Worm (Caenorhabditis elegans) whole organism, L3 larva: ENCODE data around the gene xbx-9.

ENCODE experiments used
- aly-2 ChIP-seq: fragments of 150-350 bp; optimal IDR thresholded peaks from 2 replicates; lab custom pipeline; 2014; ENCODE audit warnings: missing biosample characterization, missing genetic modification characterization
- ceh-16 ChIP-seq: sonication (generic microtip); optimal IDR thresholded peaks from 2 replicates; lab custom pipeline; 2017; ENCODE audit warnings: missing biosample characterization, missing genetic modification characterization
- ceh-28 ChIP-seq: fragments of 150-350 bp; optimal IDR thresholded peaks from 2 replicates; lab custom pipeline; 2014; ENCODE audit warnings: missing biosample characterization, missing genetic modification reagents, missing genetic modification characterization
- ceh-82 ChIP-seq: fragments of 150-350 bp; optimal IDR thresholded peaks from 2 replicates; lab custom pipeline; 2014; ENCODE audit warnings: missing biosample characterization, missing genetic modification characterization
- daf-12 ChIP-seq: fragments of 150-350 bp; optimal IDR thresholded peaks from 2 replicates; lab custom pipeline; 2014; ENCODE audit warnings: missing biosample characterization, missing genetic modification reagents, missing genetic modification characterization
- egl-27 ChIP-seq: sonication (generic microtip); optimal IDR thresholded peaks from 4 replicates; lab custom pipeline; 2017; ENCODE audit warnings: missing biosample characterization, missing genetic modification reagents, missing genetic modification characterization
- egl-5 ChIP-seq: fragments of 150-350 bp; optimal IDR thresholded peaks from 2 replicates; lab custom pipeline; 2017; ENCODE audit warnings: missing biosample characterization, missing genetic modification reagents, missing genetic modification characterization, inconsistent platforms
- elt-1 ChIP-seq: fragments of 150-350 bp; optimal IDR thresholded peaks from 2 replicates; lab custom pipeline; 2014; ENCODE audit warnings: missing biosample characterization, missing genetic modification characterization
- elt-2 ChIP-seq: sonication (generic microtip); optimal IDR thresholded peaks from 2 replicates; lab custom pipeline; 2016; ENCODE audit warnings: missing genetic modification reagents, mild to moderate bottlenecking, missing genetic modification characterization, missing compliant biosample characterization
- elt-3 ChIP-seq, 3 experiments: fragments of 150-350 bp in 1 of 3; sonication (generic microtip) in 2 of 3; optimal IDR thresholded peaks; 2 replicates in 2 of 3; 4 replicates in 1 of 3; lab custom pipeline; 2014 to 2017; ENCODE audit warnings: missing biosample characterization in 3 of 3, missing genetic modification characterization in 3 of 3
- fkh-10 ChIP-seq: sonication (generic microtip); optimal IDR thresholded peaks from 2 replicates; lab custom pipeline; 2017; ENCODE audit warnings: missing biosample characterization, missing genetic modification reagents, missing genetic modification characterization
- fos-1 ChIP-seq: fragments of 150-350 bp; optimal IDR thresholded peaks from 2 replicates; lab custom pipeline; 2014; ENCODE audit warnings: missing biosample characterization, missing genetic modification characterization
- hmg-11 ChIP-seq: sonication (generic microtip); optimal IDR thresholded peaks from 2 replicates; lab custom pipeline; 2016; ENCODE audit warnings: missing genetic modification characterization, missing compliant biosample characterization
- jun-1 ChIP-seq: fragments of 150-350 bp; optimal IDR thresholded peaks from 2 replicates; lab custom pipeline; 2014; ENCODE audit warnings: missing biosample characterization, missing genetic modification reagents, missing genetic modification characterization
- lin-15B ChIP-seq: fragments of 150-350 bp; optimal IDR thresholded peaks from 2 replicates; lab custom pipeline; 2014; ENCODE audit warnings: missing biosample characterization, missing genetic modification characterization
- lin-39 ChIP-seq: fragments of 150-350 bp; optimal IDR thresholded peaks from 2 replicates; lab custom pipeline; 2018; ENCODE audit warnings: missing biosample characterization, missing genetic modification reagents, missing genetic modification characterization
- lsy-12 ChIP-seq: sonication (generic microtip); optimal IDR thresholded peaks from 2 replicates; lab custom pipeline; 2016; ENCODE audit warnings: mild to moderate bottlenecking, missing genetic modification characterization, missing compliant biosample characterization
- mdl-1 ChIP-seq: fragments of 150-350 bp; optimal IDR thresholded peaks from 2 replicates; lab custom pipeline; 2014; ENCODE audit warnings: missing biosample characterization, missing genetic modification characterization
- mml-1 ChIP-seq: fragments of 150-350 bp; sonication (generic microtip); optimal IDR thresholded peaks from 3 replicates; lab custom pipeline; 2014; ENCODE audit warnings: missing biosample characterization, missing genetic modification characterization
- nfya-1 ChIP-seq: sonication (generic microtip); optimal IDR thresholded peaks from 2 replicates; lab custom pipeline; 2017; ENCODE audit warnings: missing genetic modification characterization, mild to moderate bottlenecking, missing compliant biosample characterization, antibody characterized with exemption, moderate library complexity; ENCODE audit not compliant: insufficient read depth
- nhr-237 ChIP-seq: fragments of 150-350 bp; optimal IDR thresholded peaks from 2 replicates; lab custom pipeline; 2014; ENCODE audit warnings: missing biosample characterization, missing genetic modification characterization
- nhr-43 ChIP-seq: sonication (generic microtip); optimal IDR thresholded peaks from 2 replicates; lab custom pipeline; 2016; ENCODE audit warnings: mild to moderate bottlenecking, missing genetic modification characterization, missing compliant biosample characterization; ENCODE audit not compliant: poor library complexity, severe bottlenecking
- nhr-67 ChIP-seq: fragments of 150-350 bp; optimal IDR thresholded peaks from 2 replicates; lab custom pipeline; 2014; ENCODE audit warnings: missing biosample characterization, missing genetic modification characterization
- nhr-76 ChIP-seq: fragments of 150-350 bp; sonication (generic microtip); optimal IDR thresholded peaks from 5 replicates; lab custom pipeline; 2014; ENCODE audit warnings: missing biosample characterization, missing genetic modification characterization
- nhr-77 ChIP-seq: fragments of 150-350 bp; optimal IDR thresholded peaks from 2 replicates; lab custom pipeline; 2014; ENCODE audit warnings: missing biosample characterization, missing genetic modification characterization
- pha-4 ChIP-seq: fragments of 150-350 bp; optimal IDR thresholded peaks from 2 replicates; lab custom pipeline; 2014; ENCODE audit warnings: missing biosample characterization, missing genetic modification reagents, missing genetic modification characterization
- pqm-1 ChIP-seq: fragments of 150-350 bp; optimal IDR thresholded peaks from 2 replicates; lab custom pipeline; 2017; ENCODE audit warnings: missing biosample characterization, missing genetic modification characterization, inconsistent platforms
- sea-2 ChIP-seq: fragments of 150-350 bp; sonication (generic microtip); optimal IDR thresholded peaks from 4 replicates; lab custom pipeline; 2014; ENCODE audit warnings: missing biosample characterization, missing genetic modification reagents, missing genetic modification characterization
- skn-1 ChIP-seq: fragments of 150-350 bp; optimal IDR thresholded peaks from 2 replicates; lab custom pipeline; 2014; ENCODE audit warnings: missing biosample characterization, missing genetic modification characterization
- snpc-4 ChIP-seq: fragments of 150-350 bp; optimal IDR thresholded peaks from 2 replicates; lab custom pipeline; 2014; ENCODE audit warnings: missing biosample characterization, missing genetic modification characterization
- tbx-2 ChIP-seq: sonication (generic microtip); optimal IDR thresholded peaks from 2 replicates; lab custom pipeline; 2016; ENCODE audit warnings: mild to moderate bottlenecking, missing genetic modification characterization, missing compliant biosample characterization
- unc-62 ChIP-seq: fragments of 150-350 bp; sonication (generic microtip); optimal IDR thresholded peaks from 4 replicates; lab custom pipeline; 2014; ENCODE audit warnings: missing biosample characterization, missing genetic modification reagents, missing genetic modification characterization
- zag-1 ChIP-seq: fragments of 150-350 bp; optimal IDR thresholded peaks from 2 replicates; lab custom pipeline; 2014; ENCODE audit warnings: missing biosample characterization, missing genetic modification characterization
- ztf-11 ChIP-seq: fragments of 150-350 bp; optimal IDR thresholded peaks from 2 replicates; lab custom pipeline; 2014; ENCODE audit warnings: missing biosample characterization, missing genetic modification characterization

The xbx-9 gene

ce11 chrV:12729220-12729619, 4.8 kb upstream of the xbx-9 start, which contains the start of gene R11D1.10:
TSS of gene R11D1.10 (plus strand) at chrV:12729520.
- no peak for TF ChIP-seq fos-1 (tag; lab: Kevin White, UChicago)
- TF ChIP-seq nhr-76 = no peak
- TF ChIP-seq skn-1 (tag; lab: Kevin White, UChicago) = no peak
- TF ChIP-seq tbx-2 = no peak
- no peak for TF ChIP-seq elt-2 (tag; lab: Kevin White, UChicago)
- TF ChIP-seq nhr-43 (tag; lab: Kevin White, UChicago) = no peak
- TF ChIP-seq zag-1 (tag; lab: Kevin White, UChicago) = no peak
- no peak for TF ChIP-seq elt-3 (tag; optimal IDR thresholded peaks at IDR 0.05; lab: Kevin White, UChicago)

- TF ChIP-seq ztf-11 (tag; lab: Kevin White, UChicago) = no peak
- TF ChIP-seq unc-62 (GFP tag; lab: Kevin White, UChicago) = no peak
- TF ChIP-seq ceh-16 (tag; lab: Kevin White, UChicago) = no peak
- no peak for TF ChIP-seq jun-1
- TF ChIP-seq mml-1 (tag; lab: Kevin White, UChicago) = no peak
- TF ChIP-seq elt-2 (tag; lab: Kevin White, UChicago) = peak; percentile 87
- no peak for TF ChIP-seq skn-1 (tag; lab: Kevin White, UChicago)
- peak; percentile 23 for TF ChIP-seq pha-4 (tag; lab: Kevin White, UChicago)
- TF ChIP-seq pqm-1 = peak; percentile 77
- TF ChIP-seq sea-2 (GFP tag; lab: Kevin White, UChicago) = no peak
- no peak for TF ChIP-seq lin-39 (tag; lab: Kevin White, UChicago)
Measured at ce11 chrV:12732734-12733133, 1.3 kb upstream of the xbx-9 start.

- TF ChIP-seq ceh-82 = no peak
- TF ChIP-seq pha-4 (tag; lab: Kevin White, UChicago) = peak; percentile 19
- no peak for TF ChIP-seq nhr-67 (tag; lab: Kevin White, UChicago)
- TF ChIP-seq, all 47 proteins: peak for 1
Measured at ce11 chrV:12736166-12736753, 2.3 kb downstream of the xbx-9 start, which contains the start of gene cky-1. TSS of gene cky-1 (plus strand) at chrV:12736703.

ce11 chrV:12741684-12742083, 7.7 kb downstream of the xbx-9 start, which contains the start of gene hrg-7:
TSS of gene hrg-7 (plus strand) at chrV:12742041.
- no peak for TF ChIP-seq nhr-76
- TF ChIP-seq elt-2 (tag; lab: Kevin White, UChicago) = peak; percentile 95
- TF ChIP-seq skn-1 (tag; lab: Kevin White, UChicago) = peak; percentile 62

- no peak for TF ChIP-seq nhr-77 (tag; lab: Kevin White, UChicago)
- TF ChIP-seq lsy-12 (tag; lab: Kevin White, UChicago) = no peak
- TF ChIP-seq mdl-1 (tag; lab: Kevin White, UChicago) = no peak
- no peak for TF ChIP-seq hmg-11
- TF ChIP-seq nhr-76 = no peak
- TF ChIP-seq elt-2 (tag; lab: Kevin White, UChicago) = peak; percentile 28
- TF ChIP-seq ztf-11 (tag; lab: Kevin White, UChicago) = no peak
Measured at ce11 chrV:12743778-12744502, 9.9 kb downstream of the xbx-9 start.

- TF ChIP-seq snpc-4 (no peak), elt-2 (tag; lab: Kevin White, UChicago) (peak; percentile 92), pqm-1 (peak; percentile 42), aly-2 (tag; lab: Kevin White, UChicago) (no peak), lin-15B (no peak), elt-3 (tag; optimal IDR thresholded peaks at IDR 0.05; lab: Kevin White, UChicago) (no peak), pha-4 (tag; lab: Kevin White, UChicago) (no peak)
- TF ChIP-seq, all 47 proteins: peak for 2
Measured at ce11 chrV:12744979-12745378, 11.0 kb downstream of the xbx-9 start, which contains the start of gene C15C8.7. TSS of gene C15C8.7 (minus strand) at chrV:12745050.

ce11 chrV:12747431-12747830, 13.4 kb downstream of the xbx-9 start, which contains the start of gene C15C8.4:
TSS of gene C15C8.4 (minus strand) at chrV:12747463.
- TF ChIP-seq egl-5 (no peak), fkh-10 (no peak), nhr-237 (no peak), mml-1 (tag; lab: Kevin White, UChicago) (no peak), elt-1 (tag; lab: Kevin White, UChicago) (peak; percentile 54), snpc-4 (no peak), egl-27 (tag; lab: Kevin White, UChicago) (no peak), ceh-28 (peak; percentile 18), nhr-76 (no peak), lin-39 (tag; lab: Kevin White, UChicago) (no peak), nfya-1 (tag; lab: Kevin White, UChicago) (peak; percentile 6), daf-12 (no peak), lin-15B (peak; percentile 45)
